Worm (Caenorhabditis elegans) whole organism, L1 larva: ENCODE measurements around the gene F49C12.3.
"Not testable (repeated sequence)": the region's sequence is repeated elsewhere in the genome, so short reads cannot be mapped to it uniquely, and the experiment has no call there.

Experiments used
- C16A3.4 ChIP-seq: fragments of 150-350 bp; optimal IDR thresholded peaks from 2 replicates; lab custom pipeline; 2014; ENCODE audit warnings: missing biosample characterization, missing genetic modification characterization
- Y116A8C.19 ChIP-seq: sonication (generic microtip); optimal IDR thresholded peaks from 2 replicates; lab custom pipeline; 2016; ENCODE audit warnings: missing compliant biosample characterization, missing genetic modification characterization, borderline replicate concordance
- alr-1 ChIP-seq: fragments of 200-800 bp; sonication (Bioruptor generic); optimal IDR thresholded peaks from 2 replicates; lab custom pipeline; 2018; ENCODE audit warnings: borderline replicate concordance, mild to moderate bottlenecking, missing genetic modification characterization, missing compliant biosample characterization
- aly-2 ChIP-seq: fragments of 150-350 bp; optimal IDR thresholded peaks from 2 replicates; lab custom pipeline; 2014; ENCODE audit warnings: missing biosample characterization, missing genetic modification characterization
- blmp-1 ChIP-seq: fragments of 150-350 bp; optimal IDR thresholded peaks from 2 replicates; lab custom pipeline; 2014; ENCODE audit warnings: missing biosample characterization, missing genetic modification characterization
- ceh-8 ChIP-seq: fragments of 200-800 bp; sonication (Bioruptor generic); optimal IDR thresholded peaks from 2 replicates; lab custom pipeline; 2018; ENCODE audit warnings: mild to moderate bottlenecking, missing genetic modification characterization, moderate library complexity, missing compliant biosample characterization
- ceh-82 ChIP-seq, 3 experiments: fragments of 150-350 bp in 1 of 3; sonication (generic microtip) in 2 of 3; optimal IDR thresholded peaks; 2 replicates each; lab custom pipeline; 2014 to 2017; ENCODE audit warnings: missing biosample characterization in 3 of 3, missing genetic modification characterization in 3 of 3
- dpl-1 ChIP-seq, 3 experiments: fragments of 150-350 bp in 2 of 3; sonication (generic microtip) in 1 of 3; optimal IDR thresholded peaks; 2 replicates each; lab custom pipeline; 2014 to 2017; ENCODE audit warnings: missing biosample characterization in 3 of 3, missing genetic modification characterization in 3 of 3, missing genetic modification reagents in 3 of 3
- dsc-1 ChIP-seq: sonication (generic microtip); optimal IDR thresholded peaks from 2 replicates; lab custom pipeline; 2016; ENCODE audit warnings: mild to moderate bottlenecking, missing genetic modification characterization, missing compliant biosample characterization
- efl-1 ChIP-seq, 4 experiments: fragments of 150-350 bp; optimal IDR thresholded peaks in 3 of 4; peaks in 1 of 4; 1 replicate in 1 of 4; 2 replicates in 3 of 4; lab custom pipeline; 2014; ENCODE audit warnings: missing biosample characterization in 2 of 4, missing genetic modification characterization in 2 of 4, missing genetic modification reagents in 2 of 4
- egl-13 ChIP-seq: sonication (generic microtip); optimal IDR thresholded peaks from 2 replicates; lab custom pipeline; 2016; ENCODE audit warnings: missing genotype, missing genetic modification reagents, missing genetic modification characterization, missing compliant biosample characterization
- egl-27 ChIP-seq, 2 experiments: fragments of 150-350 bp in 1 of 2; sonication (generic microtip); optimal IDR thresholded peaks; 3 replicates each; lab custom pipeline; 2017 to 2018; ENCODE audit warnings: missing biosample characterization in 2 of 2, missing genetic modification characterization in 2 of 2, missing genetic modification reagents in 2 of 2
- elt-2 ChIP-seq: sonication (generic microtip); optimal IDR thresholded peaks from 2 replicates; lab custom pipeline; 2016; ENCODE audit warnings: missing genetic modification characterization, mild to moderate bottlenecking, inconsistent platforms, missing compliant biosample characterization, missing genetic modification reagents
- elt-3 ChIP-seq, 6 experiments: fragments of 150-350 bp in 1 of 6; sonication (generic microtip); optimal IDR thresholded peaks; 2 replicates each; lab custom pipeline; 2017 to 2018; ENCODE audit warnings: missing biosample characterization in 6 of 6, missing genetic modification characterization in 6 of 6, inconsistent platforms in 1 of 6
- hlh-17 ChIP-seq: fragments of 200-800 bp; sonication (Bioruptor generic); optimal IDR thresholded peaks from 2 replicates; lab custom pipeline; 2018; ENCODE audit warnings: missing genetic modification characterization, mild to moderate bottlenecking, missing compliant biosample characterization, moderate library complexity, borderline replicate concordance
- hlh-4 ChIP-seq: sonication (generic microtip); optimal IDR thresholded peaks from 2 replicates; lab custom pipeline; 2016; ENCODE audit warnings: mild to moderate bottlenecking, missing genetic modification characterization, missing compliant biosample characterization
- lin-35 ChIP-seq, 2 experiments: fragments of 150-350 bp; optimal IDR thresholded peaks; 2 replicates each; lab custom pipeline; 2014; ENCODE audit warnings: missing biosample characterization in 2 of 2, missing genetic modification characterization in 2 of 2, missing genetic modification reagents in 2 of 2
- lir-3 ChIP-seq: sonication (generic microtip); optimal IDR thresholded peaks from 2 replicates; lab custom pipeline; 2016; ENCODE audit warnings: mild to moderate bottlenecking, missing genetic modification characterization, moderate library complexity, missing compliant biosample characterization; ENCODE audit not compliant: poor library complexity
- lsy-2 ChIP-seq, 2 experiments: fragments of 150-350 bp; optimal IDR thresholded peaks; 2 replicates each; lab custom pipeline; 2014; ENCODE audit warnings: missing biosample characterization in 2 of 2, missing genetic modification characterization in 2 of 2
- mab-9 ChIP-seq: fragments of 200-800 bp; sonication (Bioruptor generic); IDR thresholded peaks from 2 replicates; pipeline ENCODE4 v1.3.6; 2022; ENCODE audit warnings: missing genetic modification reagents, missing genetic modification characterization, missing compliant biosample characterization
- mdl-1 ChIP-seq, 2 experiments: fragments of 150-350 bp; optimal IDR thresholded peaks; 2 replicates each; lab custom pipeline; 2014 to 2017; ENCODE audit warnings: missing biosample characterization in 2 of 2, missing genetic modification characterization in 2 of 2, inconsistent platforms in 1 of 2
- mep-1 ChIP-seq: fragments of 150-350 bp; optimal IDR thresholded peaks from 2 replicates; lab custom pipeline; 2014; ENCODE audit warnings: missing biosample characterization, missing genetic modification characterization
- nhr-20 ChIP-seq: sonication (generic microtip); optimal IDR thresholded peaks from 2 replicates; lab custom pipeline; 2016; ENCODE audit warnings: mild to moderate bottlenecking, missing genetic modification characterization, missing compliant biosample characterization
- nhr-237 ChIP-seq: fragments of 150-350 bp; optimal IDR thresholded peaks from 2 replicates; lab custom pipeline; 2014; ENCODE audit warnings: missing biosample characterization, missing genetic modification characterization
- nhr-47 ChIP-seq: sonication (generic microtip); optimal IDR thresholded peaks from 2 replicates; lab custom pipeline; 2016; ENCODE audit warnings: mild to moderate bottlenecking, missing genetic modification characterization, moderate library complexity, missing compliant biosample characterization
- nhr-71 ChIP-seq: sonication (generic microtip); optimal IDR thresholded peaks from 2 replicates; lab custom pipeline; 2016; ENCODE audit warnings: mild to moderate bottlenecking, missing genetic modification characterization, moderate library complexity, missing compliant biosample characterization
- nhr-76 ChIP-seq: sonication (generic microtip); optimal IDR thresholded peaks from 2 replicates; lab custom pipeline; 2017; ENCODE audit warnings: missing biosample characterization, missing genetic modification characterization
- nhr-84 ChIP-seq: sonication (generic microtip); optimal IDR thresholded peaks from 2 replicates; lab custom pipeline; 2017; ENCODE audit warnings: missing biosample characterization, missing genetic modification characterization
- nhr-85 ChIP-seq: sonication (generic microtip); peaks from one replicate; lab custom pipeline; 2016; ENCODE audit warnings: missing genetic modification characterization, inconsistent platforms, missing compliant biosample characterization
- pqm-1 ChIP-seq: sonication (generic microtip); optimal IDR thresholded peaks from 3 replicates; lab custom pipeline; 2017; ENCODE audit warnings: missing biosample characterization, missing genetic modification characterization
- rnt-1 ChIP-seq: sonication (generic microtip); optimal IDR thresholded peaks from 2 replicates; lab custom pipeline; 2016; ENCODE audit warnings: mild to moderate bottlenecking, missing genetic modification characterization, moderate library complexity, missing compliant biosample characterization
- skn-1 ChIP-seq: fragments of 150-350 bp; optimal IDR thresholded peaks from 2 replicates; lab custom pipeline; 2014; ENCODE audit warnings: missing biosample characterization, missing genetic modification characterization
- snpc-4 ChIP-seq: fragments of 150-350 bp; optimal IDR thresholded peaks from 2 replicates; lab custom pipeline; 2014; ENCODE audit warnings: missing biosample characterization, missing genetic modification characterization
- snu-23 ChIP-seq: sonication (generic microtip); optimal IDR thresholded peaks from 2 replicates; lab custom pipeline; 2016; ENCODE audit warnings: missing genetic modification characterization, missing compliant biosample characterization
- swsn-7 ChIP-seq: sonication (generic microtip); optimal IDR thresholded peaks from 2 replicates; lab custom pipeline; 2016; ENCODE audit warnings: missing genetic modification characterization, missing compliant biosample characterization
- unc-130 ChIP-seq: fragments of 150-350 bp; optimal IDR thresholded peaks from 2 replicates; lab custom pipeline; 2017; ENCODE audit warnings: missing biosample characterization, missing genetic modification characterization, inconsistent platforms
- unc-98 ChIP-seq: fragments of 200-800 bp; sonication (Bioruptor generic); IDR thresholded peaks from 2 replicates; pipeline ENCODE4 v1.3.6; 2022; ENCODE audit warnings: missing genetic modification characterization, missing compliant biosample characterization
- xbp-1 ChIP-seq: sonication (generic microtip); optimal IDR thresholded peaks from 2 replicates; lab custom pipeline; 2016; ENCODE audit warnings: missing genetic modification characterization, missing compliant biosample characterization
- zag-1 ChIP-seq: fragments of 150-350 bp; optimal IDR thresholded peaks from 2 replicates; lab custom pipeline; 2014; ENCODE audit warnings: missing biosample characterization, missing genetic modification characterization
- ztf-11 ChIP-seq, 2 experiments: sonication (generic microtip); optimal IDR thresholded peaks; 2 replicates each; lab custom pipeline; 2016 to 2017; ENCODE audit warnings: missing genetic modification characterization in 2 of 2, missing biosample characterization in 1 of 2, missing compliant biosample characterization in 1 of 2

The F49C12.3 gene

DNA sequence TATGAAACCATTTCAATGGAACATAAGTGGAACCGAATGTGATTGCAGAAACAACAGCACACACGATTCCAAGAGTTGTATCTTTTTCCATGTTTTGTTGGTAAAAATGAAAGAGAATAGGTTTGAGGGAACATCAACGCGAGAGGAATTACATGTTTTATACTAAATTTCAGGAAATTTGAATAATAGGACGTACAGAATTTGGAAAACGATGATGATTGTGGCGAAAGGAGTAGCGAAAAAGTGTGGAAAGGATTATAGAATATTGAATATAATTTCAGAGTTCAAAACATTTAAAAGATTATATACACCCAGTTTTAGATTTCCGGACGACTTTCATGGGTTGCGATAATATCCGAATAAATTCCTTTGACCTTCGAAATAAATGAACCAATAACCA lies 8.7 kb downstream of the F49C12.3 start, which contains the start of gene F49C12.6:
F49C12.6 (minus strand) TSS at position 101 of the 400 bp plus-strand sequence.
- TF ChIP-seq egl-27 (tag; optimal IDR thresholded peaks at IDR 0.05; lab: Kevin White, UChicago), result no peak
- no peak for TF ChIP-seq nhr-76 (tag; lab: Kevin White, UChicago)
- TF ChIP-seq mab-9 (GFP tag; lab: Robert Waterston, UW), result no peak
- no peak for TF ChIP-seq hlh-17 (GFP tag; lab: Kevin White, UChicago)
- TF ChIP-seq dpl-1 (GFP tag; optimal IDR thresholded peaks at IDR 0.05; lab: Kevin White, UChicago), result no peak
- no peak for TF ChIP-seq ceh-8 (GFP tag; lab: Kevin White, UChicago)
- no peak for TF ChIP-seq nhr-237 (tag; lab: Kevin White, UChicago)
- TF ChIP-seq alr-1 (tag; lab: Kevin White, UChicago), result no peak
- no peak for TF ChIP-seq mep-1 (tag; lab: Kevin White, UChicago)
- no peak for TF ChIP-seq nhr-84 (tag; lab: Kevin White, UChicago)
- TF ChIP-seq elt-2 (tag; lab: Kevin White, UChicago), result no peak
- no peak for TF ChIP-seq Y116A8C.19 (tag; lab: Kevin White, UChicago)
- TF ChIP-seq blmp-1 (tag; lab: Kevin White, UChicago), result no peak
- TF ChIP-seq elt-3 (tag; optimal IDR thresholded peaks at IDR 0.05; lab: Kevin White, UChicago), result no peak
- no peak for TF ChIP-seq egl-13 (tag; lab: Kevin White, UChicago)
- TF ChIP-seq snpc-4 (tag; lab: Kevin White, UChicago), result no peak
- TF ChIP-seq lir-3 (tag; lab: Kevin White, UChicago), result no peak

DNA sequence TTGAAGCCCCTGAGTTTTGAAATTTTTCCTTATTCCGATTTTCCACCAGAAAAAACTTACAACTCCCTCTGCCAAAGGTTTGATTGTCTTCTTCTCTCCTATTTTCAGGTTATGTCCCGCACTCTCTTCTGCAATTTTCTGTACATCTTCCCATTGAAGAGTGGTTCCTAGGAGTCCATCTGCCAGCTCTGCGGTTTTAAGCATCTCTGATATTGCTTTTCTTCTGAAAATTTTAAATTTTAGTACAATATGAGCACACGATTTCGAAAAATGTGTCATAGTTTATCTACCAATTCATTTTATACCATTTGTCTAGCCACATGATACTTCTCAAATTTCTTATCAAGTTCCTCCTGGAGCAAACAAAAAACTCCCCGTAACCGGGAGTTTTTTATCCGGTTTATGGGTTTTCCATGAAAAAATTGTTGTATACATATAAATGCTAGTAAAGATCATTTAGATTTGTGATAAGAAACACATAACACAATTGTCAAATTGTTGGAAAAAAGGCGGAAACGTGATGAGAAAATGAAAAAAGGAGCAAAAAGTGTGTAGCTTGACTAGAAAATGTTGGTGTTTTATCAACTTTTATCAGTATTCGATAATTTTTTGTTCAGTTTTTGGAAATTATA lies 10.8 kb downstream of the F49C12.3 start:
- peak; percentile 90 for TF ChIP-seq elt-2 (tag; lab: Kevin White, UChicago)
- no peak for TF ChIP-seq mep-1 (tag; lab: Kevin White, UChicago)
- no peak for TF ChIP-seq nhr-237 (tag; lab: Kevin White, UChicago)
- TF ChIP-seq ceh-8 (GFP tag; lab: Kevin White, UChicago), result no peak
- no peak for TF ChIP-seq pqm-1 (tag; lab: Kevin White, UChicago)
- TF ChIP-seq nhr-84 (tag; lab: Kevin White, UChicago), result no peak
- no peak for TF ChIP-seq efl-1 (optimal IDR thresholded peaks at IDR 0.05; lab: Kevin White, UChicago)
- TF ChIP-seq efl-1 (GFP tag; optimal IDR thresholded peaks at IDR 0.05 in 1 of 2; lab: Kevin White, UChicago), result peak in 1 of 2 experiments; percentile 75
- no peak for TF ChIP-seq snu-23 (GFP tag; lab: Kevin White, UChicago)
- TF ChIP-seq nhr-20 (tag; lab: Kevin White, UChicago), result peak; percentile 7
- TF ChIP-seq, all 84 proteins: peak for 3

DNA sequence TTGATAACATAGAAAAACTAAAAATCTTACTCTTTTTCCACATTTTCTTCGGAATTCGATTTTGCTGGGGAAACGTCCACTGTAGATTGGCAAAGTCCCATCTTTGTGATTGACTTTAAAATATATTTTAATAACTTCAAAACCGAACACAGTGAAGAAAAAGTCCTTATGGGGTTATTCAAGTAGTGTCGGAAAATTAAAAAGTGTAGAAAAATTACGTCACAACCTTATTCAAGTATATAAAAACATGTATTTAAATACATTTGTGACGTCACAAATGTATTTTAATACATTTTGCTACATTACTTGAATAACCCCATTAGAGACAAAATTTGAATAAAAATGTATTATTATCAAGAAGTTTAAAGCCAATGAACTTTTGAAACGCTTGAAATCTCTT lies 12.6 kb downstream of the F49C12.3 start, which contains the start of gene F49C12.7:
F49C12.7 (minus strand) TSS at position 101 of the 400 bp plus-strand sequence.
- TF ChIP-seq nhr-20 (tag; lab: Kevin White, UChicago); ztf-11 (tag; optimal IDR thresholded peaks at IDR 0.05; lab: Kevin White, UChicago); aly-2 (tag; lab: Kevin White, UChicago): not testable (repeated sequence)

DNA sequence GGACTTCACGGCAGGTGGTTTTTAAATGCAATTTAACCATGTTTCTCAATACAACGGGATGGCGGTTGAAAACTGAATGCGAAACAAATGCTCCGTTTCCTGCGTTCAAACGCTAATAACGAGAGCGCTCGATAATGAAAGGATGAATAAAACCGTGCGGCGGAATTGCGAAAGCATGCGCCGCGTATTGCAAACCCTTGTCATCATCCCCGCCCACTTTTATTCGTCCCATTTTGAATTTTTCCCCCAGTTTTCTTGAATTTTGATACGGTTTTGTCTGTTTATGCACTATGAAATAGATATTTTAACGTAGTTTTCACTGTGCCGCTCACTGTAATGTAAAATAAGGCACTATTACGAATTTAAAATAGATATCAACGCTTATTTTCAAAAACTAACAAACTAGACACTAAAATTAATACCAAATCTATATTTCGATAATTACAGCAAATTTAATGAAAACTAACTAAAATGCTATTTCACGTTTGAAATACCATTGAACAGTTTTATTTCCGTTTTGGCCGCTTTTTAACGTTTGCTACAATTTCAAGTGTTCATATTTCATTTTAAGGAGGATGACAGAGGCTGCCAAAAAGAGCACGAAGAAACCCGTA lies 15.9 kb downstream of the F49C12.3 start, which contains the start of the genes F49C12.9 and rpn-7:
F49C12.9 (minus strand) TSS at position 148 of the 614 bp plus-strand sequence.
rpn-7 (plus strand) TSS at position 564 of the 614 bp plus-strand sequence.
- peak; percentile 4 for TF ChIP-seq elt-2 (tag; lab: Kevin White, UChicago)
- peak; percentile 52 to 58 for TF ChIP-seq efl-1 (optimal IDR thresholded peaks at IDR 0.05; lab: Kevin White, UChicago)
- TF ChIP-seq efl-1 (GFP tag; optimal IDR thresholded peaks at IDR 0.05 in 1 of 2; lab: Kevin White, UChicago), result peak; percentile 36 to 94
- TF ChIP-seq ceh-82 (tag; optimal IDR thresholded peaks at IDR 0.05; lab: Kevin White, UChicago), result peak in 2 of 3 experiments; percentile 19 to 41
- no peak for TF ChIP-seq elt-3 (tag; optimal IDR thresholded peaks at IDR 0.05; lab: Kevin White, UChicago)
- TF ChIP-seq nhr-84 (tag; lab: Kevin White, UChicago), result no peak
- peak; percentile 98 for TF ChIP-seq skn-1 (tag; lab: Kevin White, UChicago)
- peak; percentile 7 for TF ChIP-seq dsc-1 (tag; lab: Kevin White, UChicago)
- TF ChIP-seq xbp-1 (tag; lab: Kevin White, UChicago), result peak; percentile 36
- TF ChIP-seq nhr-71 (tag; lab: Kevin White, UChicago), result peak; percentile 56
- TF ChIP-seq zag-1 (tag; lab: Kevin White, UChicago), result no peak
- TF ChIP-seq unc-98, result no peak
- TF ChIP-seq snu-23 (GFP tag; lab: Kevin White, UChicago), result peak; percentile 47
- peak; percentile 37 for TF ChIP-seq swsn-7 (tag; lab: Kevin White, UChicago)
- TF ChIP-seq unc-130 (tag; lab: Kevin White, UChicago), result peak; percentile 61
- TF ChIP-seq blmp-1 (tag; lab: Kevin White, UChicago), result peak; percentile 25
- TF ChIP-seq lsy-2 (tag; optimal IDR thresholded peaks at IDR 0.05; lab: Kevin White, UChicago), result peak in 1 of 2 experiments; percentile 39
- TF ChIP-seq lin-35 (GFP tag; optimal IDR thresholded peaks at IDR 0.05; lab: Kevin White, UChicago), result peak; percentile 30 to 53
- TF ChIP-seq nhr-85, result peak; percentile 69
- TF ChIP-seq nhr-237 (tag; lab: Kevin White, UChicago), result no peak
- TF ChIP-seq nhr-47 (tag; lab: Kevin White, UChicago), result peak; percentile 37
- peak; percentile 48 for TF ChIP-seq rnt-1
- no peak for TF ChIP-seq hlh-4 (tag; lab: Kevin White, UChicago)
- TF ChIP-seq nhr-20 (tag; lab: Kevin White, UChicago), result peak; percentile 30
- peak in 1 of 2 experiments; percentile 20 for TF ChIP-seq mdl-1 (tag; optimal IDR thresholded peaks at IDR 0.05; lab: Kevin White, UChicago)
- peak; percentile 45 for TF ChIP-seq C16A3.4
